Worm (Caenorhabditis elegans): Measurements from ENCODE around the gene C25A6.1.

The C25A6.1 gene

ce11 chrV:5408223-5408622, at the start of gene C25A6.1:
TSS of gene C25A6.1 (plus strand) at chrV:5408523.
- TF ChIP-seq unc-62 (GFP tag; optimal IDR thresholded peaks at IDR 0.05), result no peak

- TF ChIP-seq unc-62 (GFP tag; optimal IDR thresholded peaks at IDR 0.05), result no peak
These were observed 49.6 kb upstream of the C25A6.1 start, which contains the start of gene nhr-216 for ce11 chrV:5358772-5359171. TSS of gene nhr-216 (minus strand) at chrV:5358872.

- no peak for TF ChIP-seq unc-62 (GFP tag; optimal IDR thresholded peaks at IDR 0.05)
These were observed 46.1 kb upstream of the C25A6.1 start for ce11 chrV:5362220-5362619.

- TF ChIP-seq unc-62 (GFP tag; optimal IDR thresholded peaks at IDR 0.05), result no peak
These were observed 43.5 kb upstream of the C25A6.1 start, which contains the start of gene T09D3.8 for ce11 chrV:5364863-5365262. TSS of gene T09D3.8 (plus strand) at chrV:5365163.

- no peak for TF ChIP-seq unc-62 (GFP tag; optimal IDR thresholded peaks at IDR 0.05)
These were observed 39.5 kb upstream of the C25A6.1 start, which contains the start of gene T09D3.9 for ce11 chrV:5368792-5369191. TSS of gene T09D3.9 (minus strand) at chrV:5368892.

ce11 chrV:5372118-5372517, 36.2 kb upstream of the C25A6.1 start, which contains the start of gene C35A11.3:
TSS of gene C35A11.3 (plus strand) at chrV:5372418.
- no peak for TF ChIP-seq unc-62 (GFP tag; optimal IDR thresholded peaks at IDR 0.05)

ce11 chrV:5385914-5386493, 22.3 kb upstream of the C25A6.1 start, which contains the start of gene C35A11.2:
TSS of gene C35A11.2 (plus strand) at chrV:5386299.
- no peak for TF ChIP-seq unc-62 (GFP tag; optimal IDR thresholded peaks at IDR 0.05)

- no peak for TF ChIP-seq unc-62 (GFP tag; optimal IDR thresholded peaks at IDR 0.05)
These were observed 15.2 kb upstream of the C25A6.1 start, which contains the start of gene C35A11.4 for ce11 chrV:5392993-5393628. TSS of gene C35A11.4 (minus strand) at chrV:5393148.

ce11 chrV:5403938-5404337, 4.4 kb upstream of the C25A6.1 start:
- no peak for TF ChIP-seq unc-62 (GFP tag; optimal IDR thresholded peaks at IDR 0.05)

ce11 chrV:5405053-5405452, 3.3 kb upstream of the C25A6.1 start, which contains the start of gene dmsr-7:
TSS of gene dmsr-7 (plus strand) at chrV:5405353.
- no peak for TF ChIP-seq unc-62 (GFP tag; optimal IDR thresholded peaks at IDR 0.05)

- TF ChIP-seq unc-62 (GFP tag; optimal IDR thresholded peaks at IDR 0.05), result no peak
These were observed 598 bp downstream of the C25A6.1 start for ce11 chrV:5408921-5409320.

ce11 chrV:5410679-5411078, 2.4 kb downstream of the C25A6.1 start, which contains the start of gene F08F3.4:
TSS of gene F08F3.4 (plus strand) at chrV:5410955.
- no peak for TF ChIP-seq unc-62 (GFP tag; optimal IDR thresholded peaks at IDR 0.05)

ce11 chrV:5412808-5413405, 4.6 kb downstream of the C25A6.1 start, which contains the start of gene F08F3.10:
TSS of gene F08F3.10 (plus strand) at chrV:5413355.
- TF ChIP-seq unc-62 (GFP tag; optimal IDR thresholded peaks at IDR 0.05), result no peak

- TF ChIP-seq unc-62 (GFP tag; optimal IDR thresholded peaks at IDR 0.05), result no peak
These were observed 11.6 kb downstream of the C25A6.1 start, which contains the start of gene F08F3.6 for ce11 chrV:5419915-5420314. TSS of gene F08F3.6 (minus strand) at chrV:5420067.

ce11 chrV:5423120-5423519, 14.8 kb downstream of the C25A6.1 start, which contains the start of gene cyp-14A5:
TSS of gene cyp-14A5 (minus strand) at chrV:5423282.
- no peak for TF ChIP-seq unc-62 (GFP tag; optimal IDR thresholded peaks at IDR 0.05)

- no peak for TF ChIP-seq unc-62 (GFP tag; optimal IDR thresholded peaks at IDR 0.05)
These were observed 16.7 kb downstream of the C25A6.1 start for ce11 chrV:5425008-5425407.

Data from whole organism, dauer.